Fruit fly (Drosophila melanogaster): ENCODE measurements around the gene Rnf11.

Rnf11 gene

DNA sequence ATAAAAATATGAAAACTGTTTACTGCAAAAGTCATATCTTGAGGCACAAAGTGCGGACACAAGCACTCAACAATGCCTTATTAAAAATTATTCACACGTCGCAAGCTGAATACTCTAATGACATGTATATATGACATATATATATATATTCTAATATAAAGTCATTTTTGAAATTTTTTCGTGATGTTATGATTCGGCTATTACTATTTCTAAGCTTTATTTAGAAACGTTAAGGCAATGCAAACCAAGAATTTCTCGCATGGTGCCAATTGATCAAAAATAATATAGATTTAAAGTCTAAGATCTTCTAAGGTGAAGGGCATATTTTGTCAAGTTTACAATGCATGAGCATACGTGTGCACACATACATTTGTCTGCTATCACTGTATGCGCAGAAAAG lies 4.1 kb downstream of the Rnf11 start:
- no peak for TF ChIP-seq net (GFP tag; optimal IDR thresholded peaks at IDR 0.05)
- no peak for TF ChIP-seq CG1621 (tag; optimal IDR thresholded peaks at IDR 0.05)
- TF ChIP-seq CG15336 (GFP tag; IDR thresholded peaks at IDR 0.05) = no peak
- TF ChIP-seq Lpt (GFP tag; optimal IDR thresholded peaks at IDR 0.05) = no peak

DNA sequence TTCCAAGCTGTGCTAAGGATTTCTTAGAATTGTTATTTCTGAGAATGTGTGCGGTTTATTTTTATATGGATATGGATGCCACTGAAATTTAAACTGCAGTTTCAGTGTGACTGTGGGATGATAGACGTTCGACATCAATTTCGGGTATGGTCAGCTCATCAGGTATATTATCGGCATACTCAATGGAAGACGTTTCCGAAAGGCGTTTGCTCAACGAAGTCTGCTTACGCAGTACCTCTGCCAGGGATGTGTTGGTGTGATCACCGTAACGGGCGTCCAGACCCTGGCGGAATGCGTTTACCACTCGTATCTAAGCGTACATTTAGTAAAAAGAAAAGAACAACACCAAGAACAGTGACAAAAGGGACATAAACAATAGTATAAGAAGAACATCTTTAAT lies 14.4 kb downstream of the Rnf11 start:
- no peak for TF ChIP-seq pdm3 (GFP tag; optimal IDR thresholded peaks at IDR 0.05)
- no peak for TF ChIP-seq Hr39 (GFP tag; optimal IDR thresholded peaks at IDR 0.05)
- TF ChIP-seq CG8119 (GFP tag; IDR thresholded peaks at IDR 0.05) = no peak
- no peak for TF ChIP-seq ss (GFP tag; optimal IDR thresholded peaks at IDR 0.05)
- no peak for TF ChIP-seq CG10669 (GFP tag; optimal IDR thresholded peaks at IDR 0.05)
- no peak for TF ChIP-seq dsx (GFP tag; optimal IDR thresholded peaks at IDR 0.05; ENCODE audit: poor library complexity, severe bottlenecking)
- no peak for TF ChIP-seq spab (GFP tag; optimal IDR thresholded peaks at IDR 0.05)
- no peak for TF ChIP-seq Lpt (GFP tag; optimal IDR thresholded peaks at IDR 0.05)
- no peak for TF ChIP-seq fd85E (GFP tag; optimal IDR thresholded peaks at IDR 0.05)
- no peak for TF ChIP-seq Sox102F (GFP tag; optimal IDR thresholded peaks at IDR 0.05)
- TF ChIP-seq CG10631 (GFP tag; optimal IDR thresholded peaks at IDR 0.05) = no peak
- no peak for TF ChIP-seq CG7368 (GFP tag; optimal IDR thresholded peaks at IDR 0.05)

DNA sequence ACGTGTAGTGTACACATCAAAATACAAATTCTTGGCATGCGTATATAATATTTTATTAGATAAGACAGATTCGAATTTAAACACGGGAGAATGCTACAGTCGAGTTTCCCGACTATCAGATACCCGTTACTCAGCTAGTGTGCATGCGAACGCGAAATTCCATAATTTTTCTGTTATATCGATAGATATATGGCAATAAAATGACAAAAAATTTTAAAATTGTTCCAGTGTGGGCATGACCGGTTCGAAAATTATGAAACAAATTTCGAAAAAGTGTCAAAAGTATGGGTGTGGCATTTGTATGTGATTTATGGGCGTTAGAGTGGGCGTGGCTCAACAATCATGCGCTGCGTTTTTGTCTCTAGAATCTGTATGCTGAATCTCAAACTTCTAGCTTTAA lies 17.5 kb downstream of the Rnf11 start:
- TF ChIP-seq Gug (GFP tag; IDR thresholded peaks at IDR 0.05) (no peak), CG11762 (GFP tag; optimal IDR thresholded peaks at IDR 0.05; ENCODE audit: insufficient read depth) (no peak), CG4318 (GFP tag; optimal IDR thresholded peaks at IDR 0.05) (no peak), Lpt (GFP tag; optimal IDR thresholded peaks at IDR 0.05) (no peak), dac (GFP tag; optimal IDR thresholded peaks at IDR 0.05) (no peak), Eip75B (GFP tag; optimal IDR thresholded peaks at IDR 0.05) (no peak), achi (GFP tag; optimal IDR thresholded peaks at IDR 0.05) (no peak), CG6276 (GFP tag; optimal IDR thresholded peaks at IDR 0.05) (no peak), CG8119 (GFP tag; IDR thresholded peaks at IDR 0.05) (no peak), CG10631 (GFP tag; optimal IDR thresholded peaks at IDR 0.05) (no peak), CG34406 (GFP tag; optimal IDR thresholded peaks at IDR 0.05) (no peak), Sox102F (GFP tag; optimal IDR thresholded peaks at IDR 0.05) (no peak), CG6854 (GFP tag; optimal IDR thresholded peaks at IDR 0.05) (no peak), Smox (GFP tag; optimal IDR thresholded peaks at IDR 0.05) (no peak), CG1621 (tag; optimal IDR thresholded peaks at IDR 0.05) (no peak), acj6 (GFP tag; optimal IDR thresholded peaks at IDR 0.05) (no peak)

DNA sequence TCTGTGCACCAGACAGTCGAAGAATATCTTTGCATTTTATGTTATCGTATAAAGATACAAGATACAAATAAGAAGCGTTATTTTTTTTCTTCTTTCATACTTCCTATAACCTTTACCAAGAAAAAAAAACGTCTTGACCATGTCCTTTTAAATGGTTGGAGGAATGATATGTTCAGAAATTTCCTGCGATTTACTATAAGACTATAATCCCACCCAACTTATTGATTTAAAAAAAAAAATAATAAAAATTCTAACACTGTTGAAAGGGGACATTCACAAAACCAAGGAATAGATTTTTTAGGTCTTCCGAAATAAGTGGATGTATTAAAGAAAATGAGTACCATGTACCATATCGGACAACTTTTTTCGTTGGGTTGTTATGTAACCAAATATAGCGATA lies 21.3 kb downstream of the Rnf11 start:
- TF ChIP-seq topi (GFP tag; optimal IDR thresholded peaks at IDR 0.05) (no peak), salr (GFP tag; optimal IDR thresholded peaks at IDR 0.05) (no peak), Gug (GFP tag; IDR thresholded peaks at IDR 0.05) (no peak), CG7368 (GFP tag; optimal IDR thresholded peaks at IDR 0.05) (no peak), OdsH (GFP tag; optimal IDR thresholded peaks at IDR 0.05) (no peak), CG10631 (GFP tag; optimal IDR thresholded peaks at IDR 0.05) (no peak), esn (GFP tag; optimal IDR thresholded peaks at IDR 0.05) (no peak), CG11902 (GFP tag; optimal IDR thresholded peaks at IDR 0.05) (no peak), ss (GFP tag; optimal IDR thresholded peaks at IDR 0.05) (no peak), Met (GFP tag; optimal IDR thresholded peaks at IDR 0.05) (no peak), CG10669 (GFP tag; optimal IDR thresholded peaks at IDR 0.05) (no peak), CG9139 (GFP tag; optimal IDR thresholded peaks at IDR 0.05) (no peak), CG6276 (GFP tag; optimal IDR thresholded peaks at IDR 0.05) (no peak)

Measured in whole organism, prepupa.